Worm (Caenorhabditis elegans) whole organism, L2 larva: ENCODE measurements around the gene slc-36.1.

Experiments used
- C34F6.9 ChIP-seq: fragments of 150-350 bp; optimal IDR thresholded peaks from 2 replicates; lab custom pipeline; 2014; ENCODE audit warnings: missing biosample characterization, missing genetic modification characterization
- F13H6.1 ChIP-seq: sonication (generic microtip); optimal IDR thresholded peaks from 2 replicates; lab custom pipeline; 2016; ENCODE audit warnings: missing genetic modification characterization, missing compliant biosample characterization
- R02D3.7 ChIP-seq: fragments of 150-350 bp; optimal IDR thresholded peaks from 2 replicates; lab custom pipeline; 2014; ENCODE audit warnings: missing biosample characterization, missing genetic modification characterization
- Y55F3AM.14 ChIP-seq: fragments of 200-800 bp; sonication (Bioruptor generic); optimal IDR thresholded peaks from 2 replicates; lab custom pipeline; 2018; ENCODE audit warnings: mild to moderate bottlenecking, missing genetic modification characterization, missing compliant biosample characterization
- aly-2 ChIP-seq: fragments of 150-350 bp; optimal IDR thresholded peaks from 2 replicates; lab custom pipeline; 2014; ENCODE audit warnings: missing biosample characterization, missing genetic modification characterization
- ama-1 ChIP-seq: fragments of 150-350 bp; optimal IDR thresholded peaks from 2 replicates; lab custom pipeline; 2018; ENCODE audit warnings: inconsistent platforms
- blmp-1 ChIP-seq: sonication (generic microtip); optimal IDR thresholded peaks from 2 replicates; lab custom pipeline; 2017; ENCODE audit warnings: missing genetic modification characterization, mild to moderate bottlenecking, missing compliant biosample characterization, antibody characterized with exemption, moderate library complexity; ENCODE audit not compliant: insufficient read depth
- ceh-16 ChIP-seq: fragments of 150-350 bp; optimal IDR thresholded peaks from 2 replicates; lab custom pipeline; 2014; ENCODE audit warnings: missing biosample characterization, missing genetic modification characterization
- crh-2 ChIP-seq: sonication (generic microtip); optimal IDR thresholded peaks from 2 replicates; lab custom pipeline; 2017; ENCODE audit warnings: missing biosample characterization, missing genetic modification characterization
- egl-27 ChIP-seq: sonication (generic microtip); optimal IDR thresholded peaks from 3 replicates; lab custom pipeline; 2017; ENCODE audit warnings: missing biosample characterization, missing genetic modification reagents, missing genetic modification characterization
- elt-1 ChIP-seq: fragments of 150-350 bp; optimal IDR thresholded peaks from 2 replicates; lab custom pipeline; 2014; ENCODE audit warnings: missing biosample characterization, missing genetic modification characterization
- elt-3 ChIP-seq: sonication (generic microtip); optimal IDR thresholded peaks from 2 replicates; lab custom pipeline; 2017; ENCODE audit warnings: missing biosample characterization, missing genetic modification characterization
- fos-1 ChIP-seq: fragments of 150-350 bp; optimal IDR thresholded peaks from 2 replicates; lab custom pipeline; 2014; ENCODE audit warnings: missing biosample characterization, missing genetic modification characterization
- gmeb-1 ChIP-seq: fragments of 150-350 bp; optimal IDR thresholded peaks from 2 replicates; lab custom pipeline; 2014; ENCODE audit warnings: missing biosample characterization, missing genetic modification characterization
- lin-11 ChIP-seq: fragments of 150-350 bp; sonication (generic microtip); optimal IDR thresholded peaks from 2 replicates; lab custom pipeline; 2014; ENCODE audit warnings: missing biosample characterization, missing genetic modification characterization, inconsistent platforms, mixed read lengths
- lin-13 ChIP-seq: fragments of 150-350 bp; optimal IDR thresholded peaks from 2 replicates; lab custom pipeline; 2014; ENCODE audit warnings: missing biosample characterization, missing genetic modification reagents, missing genetic modification characterization
- lin-39 ChIP-seq: fragments of 150-350 bp; optimal IDR thresholded peaks from 2 replicates; lab custom pipeline; 2014; ENCODE audit warnings: missing biosample characterization, missing genetic modification reagents, missing genetic modification characterization
- lsy-2 ChIP-seq, 2 experiments: fragments of 150-350 bp in 1 of 2; sonication (generic microtip) in 1 of 2; optimal IDR thresholded peaks; 2 replicates each; lab custom pipeline; 2014 to 2017; ENCODE audit warnings: missing biosample characterization in 2 of 2, missing genetic modification characterization in 2 of 2
- mab-5 ChIP-seq: fragments of 150-350 bp; optimal IDR thresholded peaks from 2 replicates; lab custom pipeline; 2014; ENCODE audit warnings: missing biosample characterization, missing genetic modification characterization
- mbf-1 ChIP-seq: sonication (generic microtip); optimal IDR thresholded peaks from 2 replicates; lab custom pipeline; 2017; ENCODE audit warnings: missing biosample characterization, missing genetic modification characterization
- nhr-11 ChIP-seq: fragments of 150-350 bp; optimal IDR thresholded peaks from 2 replicates; lab custom pipeline; 2014; ENCODE audit warnings: missing biosample characterization, missing genetic modification characterization
- nhr-12 ChIP-seq: fragments of 150-350 bp; optimal IDR thresholded peaks from 2 replicates; lab custom pipeline; 2014; ENCODE audit warnings: missing biosample characterization, missing genetic modification characterization
- nhr-129 ChIP-seq: fragments of 150-350 bp; optimal IDR thresholded peaks from 2 replicates; lab custom pipeline; 2014; ENCODE audit warnings: missing biosample characterization, missing genetic modification characterization
- nhr-21 ChIP-seq: fragments of 150-350 bp; optimal IDR thresholded peaks from 2 replicates; lab custom pipeline; 2014; ENCODE audit warnings: missing biosample characterization, missing genetic modification characterization
- nhr-237 ChIP-seq: fragments of 150-350 bp; optimal IDR thresholded peaks from 2 replicates; lab custom pipeline; 2014; ENCODE audit warnings: missing biosample characterization, missing genetic modification characterization
- nhr-25 ChIP-seq: fragments of 150-350 bp; sonication (generic microtip); optimal IDR thresholded peaks from 3 replicates; lab custom pipeline; 2014; ENCODE audit warnings: missing biosample characterization, missing genetic modification characterization
- nhr-77 ChIP-seq: fragments of 150-350 bp; optimal IDR thresholded peaks from 2 replicates; lab custom pipeline; 2014; ENCODE audit warnings: missing biosample characterization, missing genetic modification characterization
- sem-4 ChIP-seq: fragments of 150-350 bp; optimal IDR thresholded peaks from 2 replicates; lab custom pipeline; 2014; ENCODE audit warnings: missing biosample characterization, missing genetic modification reagents, missing genetic modification characterization
- skn-1 ChIP-seq: sonication (generic microtip); optimal IDR thresholded peaks from 2 replicates; lab custom pipeline; 2017; ENCODE audit warnings: missing biosample characterization, missing genetic modification characterization
- sma-9 ChIP-seq, 2 experiments: fragments of 150-350 bp in 1 of 2; sonication (generic microtip) in 1 of 2; optimal IDR thresholded peaks; 2 replicates each; lab custom pipeline; 2014 to 2016; ENCODE audit warnings: missing genetic modification characterization in 2 of 2, mild to moderate bottlenecking in 1 of 2, missing biosample characterization in 1 of 2, missing compliant biosample characterization in 1 of 2, missing genetic modification reagents in 1 of 2, moderate library complexity in 1 of 2
- snpc-4 ChIP-seq: fragments of 150-350 bp; optimal IDR thresholded peaks from 2 replicates; lab custom pipeline; 2014; ENCODE audit warnings: missing biosample characterization, missing genetic modification characterization
- unc-39 ChIP-seq: fragments of 150-350 bp; optimal IDR thresholded peaks from 2 replicates; lab custom pipeline; 2014; ENCODE audit warnings: missing biosample characterization, missing genetic modification characterization
- unc-55 ChIP-seq: fragments of 150-350 bp; sonication (generic microtip); optimal IDR thresholded peaks from 3 replicates; lab custom pipeline; 2014; ENCODE audit warnings: missing biosample characterization, missing genetic modification reagents, missing genetic modification characterization
- unc-62 ChIP-seq: fragments of 150-350 bp; optimal IDR thresholded peaks from 2 replicates; lab custom pipeline; 2014; ENCODE audit warnings: missing biosample characterization, missing genetic modification reagents, missing genetic modification characterization
- zag-1 ChIP-seq: fragments of 150-350 bp; optimal IDR thresholded peaks from 2 replicates; lab custom pipeline; 2014; ENCODE audit warnings: missing biosample characterization, missing genetic modification characterization
- ztf-11 ChIP-seq: sonication (generic microtip); optimal IDR thresholded peaks from 2 replicates; lab custom pipeline; 2017; ENCODE audit warnings: missing biosample characterization, missing genetic modification characterization
- ztf-4 ChIP-seq: fragments of 150-350 bp; optimal IDR thresholded peaks from 2 replicates; lab custom pipeline; 2014; ENCODE audit warnings: missing biosample characterization, missing genetic modification characterization

Gene slc-36.1

ce11 chrIII:13298722-13299431 is 8.4 kb upstream of the slc-36.1 start, which contains the start of gene pgm-2 (continued):
- no peak for TF ChIP-seq lin-39 (tag; lab: Kevin White, UChicago)

ce11 chrIII:13301983-13302382 is 5.3 kb upstream of the slc-36.1 start:
- TF ChIP-seq lin-39 (tag; lab: Kevin White, UChicago) = no peak
- no peak for TF ChIP-seq elt-1 (tag; lab: Kevin White, UChicago)
- TF ChIP-seq crh-2 (tag; lab: Kevin White, UChicago) = no peak
- no peak for TF ChIP-seq C34F6.9 (tag; lab: Kevin White, UChicago)

ce11 chrIII:13302578-13302977 is 4.7 kb upstream of the slc-36.1 start:
- TF ChIP-seq nhr-77 = no peak
- no peak for TF ChIP-seq blmp-1
- TF ChIP-seq ama-1 (lab: Kevin White, UChicago) = no peak
- no peak for TF ChIP-seq unc-62 (GFP tag; lab: Kevin White, UChicago)
- no peak for TF ChIP-seq unc-39 (tag; lab: Kevin White, UChicago)
- TF ChIP-seq, all 48 proteins: peak for 0

- TF ChIP-seq nhr-237 (tag; lab: Kevin White, UChicago) = no peak
- TF ChIP-seq nhr-129 (tag; lab: Kevin White, UChicago) = no peak
- no peak for TF ChIP-seq unc-62 (GFP tag; lab: Kevin White, UChicago)
- no peak for TF ChIP-seq nhr-25 (tag; lab: Kevin White, UChicago)
- TF ChIP-seq lin-39 (tag; lab: Kevin White, UChicago) = no peak
- TF ChIP-seq nhr-12 (tag; lab: Kevin White, UChicago) = no peak
- no peak for TF ChIP-seq skn-1 (tag; lab: Kevin White, UChicago)
- no peak for TF ChIP-seq sma-9 (GFP tag; optimal IDR thresholded peaks at IDR 0.05; lab: Kevin White, UChicago)
- no peak for TF ChIP-seq sma-9 (tag; optimal IDR thresholded peaks at IDR 0.05; lab: Kevin White, UChicago)
- TF ChIP-seq nhr-21 (tag; lab: Kevin White, UChicago) = no peak
- no peak for TF ChIP-seq ztf-11 (tag; lab: Kevin White, UChicago)
- TF ChIP-seq lsy-2 (tag; optimal IDR thresholded peaks at IDR 0.05; lab: Kevin White, UChicago) = no peak
- TF ChIP-seq aly-2 (tag; lab: Kevin White, UChicago) = no peak
- TF ChIP-seq elt-3 (tag; lab: Kevin White, UChicago) = no peak
- TF ChIP-seq F13H6.1 = no peak
- TF ChIP-seq lin-13 (GFP tag; lab: Kevin White, UChicago) = no peak
- TF ChIP-seq ztf-4 = no peak
- TF ChIP-seq mab-5 (tag; lab: Kevin White, UChicago) = no peak
- TF ChIP-seq lin-11 (tag; lab: Kevin White, UChicago) = no peak
- no peak for TF ChIP-seq unc-39 (tag; lab: Kevin White, UChicago)
- no peak for TF ChIP-seq ama-1 (lab: Kevin White, UChicago)
Measured at ce11 chrIII:13305537-13305936, 1.8 kb upstream of the slc-36.1 start.

- peak; percentile 32 for TF ChIP-seq nhr-25 (tag; lab: Kevin White, UChicago)
- peak; percentile 11 for TF ChIP-seq C34F6.9 (tag; lab: Kevin White, UChicago)
- TF ChIP-seq elt-3 (tag; lab: Kevin White, UChicago) = no peak
- peak; percentile 36 for TF ChIP-seq gmeb-1 (tag; lab: Kevin White, UChicago)
- peak; percentile 66 for TF ChIP-seq fos-1 (tag; lab: Kevin White, UChicago)
- no peak for TF ChIP-seq ama-1 (lab: Kevin White, UChicago)
- no peak for TF ChIP-seq nhr-21 (tag; lab: Kevin White, UChicago)
- peak; percentile 48 for TF ChIP-seq crh-2 (tag; lab: Kevin White, UChicago)
- peak in 1 of 2 experiments; percentile 27 for TF ChIP-seq lsy-2 (tag; optimal IDR thresholded peaks at IDR 0.05; lab: Kevin White, UChicago)
Measured at ce11 chrIII:13310552-13310951, 3.2 kb downstream of the slc-36.1 start.

- no peak for TF ChIP-seq zag-1 (tag; lab: Kevin White, UChicago)
- peak; percentile 74 for TF ChIP-seq unc-55 (GFP tag; lab: Kevin White, UChicago)
- TF ChIP-seq aly-2 (tag; lab: Kevin White, UChicago) = no peak
- no peak for TF ChIP-seq nhr-77
- no peak for TF ChIP-seq mbf-1 (tag; lab: Kevin White, UChicago)
- peak; percentile 14 for TF ChIP-seq nhr-129 (tag; lab: Kevin White, UChicago)
- no peak for TF ChIP-seq snpc-4
- TF ChIP-seq ceh-16 = no peak
- TF ChIP-seq lin-11 (tag; lab: Kevin White, UChicago) = no peak
- no peak for TF ChIP-seq unc-39 (tag; lab: Kevin White, UChicago)
- TF ChIP-seq sma-9 (GFP tag; optimal IDR thresholded peaks at IDR 0.05; lab: Kevin White, UChicago) = no peak
- no peak for TF ChIP-seq sma-9 (tag; optimal IDR thresholded peaks at IDR 0.05; lab: Kevin White, UChicago)
- no peak for TF ChIP-seq fos-1 (tag; lab: Kevin White, UChicago)
- no peak for TF ChIP-seq sem-4 (tag; lab: Kevin White, UChicago)
- no peak for TF ChIP-seq Y55F3AM.14 (GFP tag; lab: Kevin White, UChicago)
- TF ChIP-seq ama-1 (lab: Kevin White, UChicago) = no peak
- peak; percentile 27 for TF ChIP-seq crh-2 (tag; lab: Kevin White, UChicago)
- no peak for TF ChIP-seq nhr-11 (tag; lab: Kevin White, UChicago)
- no peak for TF ChIP-seq R02D3.7 (tag; lab: Kevin White, UChicago)
- TF ChIP-seq gmeb-1 (tag; lab: Kevin White, UChicago) = peak; percentile 8
- TF ChIP-seq elt-3 (tag; lab: Kevin White, UChicago) = no peak
- TF ChIP-seq C34F6.9 (tag; lab: Kevin White, UChicago) = peak; percentile 64
- peak in 1 of 2 experiments; percentile 60 for TF ChIP-seq lsy-2 (tag; optimal IDR thresholded peaks at IDR 0.05; lab: Kevin White, UChicago)
- no peak for TF ChIP-seq egl-27 (tag; lab: Kevin White, UChicago)
Measured at ce11 chrIII:13313788-13314187, 6.5 kb downstream of the slc-36.1 start, which contains the start of gene Y43F4B.10. Gene Y43F4B.10, plus strand, starts transcription at chrIII:13314068.
